Fruit fly (Drosophila melanogaster) whole organism, embryonic: Measurements from ENCODE around the gene CG8564.

Experiments
- BEAF-32 ChIP-seq: fragments of 200-800 bp; sonication (Bioruptor generic); optimal IDR thresholded peaks from 3 replicates; lab custom pipeline; 2017; ENCODE audit warnings: missing biosample characterization, missing genetic modification characterization, mild to moderate bottlenecking, moderate library complexity, missing genetic modification reagents
- CG10543 ChIP-seq: fragments of 200-800 bp; sonication (Bioruptor generic); optimal IDR thresholded peaks from 3 replicates; lab custom pipeline; 2017; ENCODE audit warnings: missing biosample characterization, mild to moderate bottlenecking, missing genetic modification characterization, moderate library complexity
- CG11695 ChIP-seq: fragments of 200-800 bp; sonication (Bioruptor generic); IDR thresholded peaks from 3 replicates; pipeline ENCODE4 v1.3.6; 2022; ENCODE audit warnings: missing biosample characterization, missing genetic modification characterization
- CG11696 ChIP-seq: fragments of 200-800 bp; sonication (Bioruptor generic); IDR thresholded peaks from 2 replicates; pipeline ENCODE4 v1.3.6; 2022; ENCODE audit warnings: missing biosample characterization, missing genetic modification characterization
- CG12219 ChIP-seq: fragments of 200-800 bp; sonication (Bioruptor generic); optimal IDR thresholded peaks from 3 replicates; lab custom pipeline; 2018; ENCODE audit warnings: missing biosample characterization, mild to moderate bottlenecking, missing genetic modification characterization
- CG1233 ChIP-seq: fragments of 200-800 bp; sonication (Bioruptor generic); optimal IDR thresholded peaks from 4 replicates; lab custom pipeline; 2018; ENCODE audit warnings: missing biosample characterization, mild to moderate bottlenecking, missing genetic modification characterization
- CG13424 ChIP-seq: fragments of 200-800 bp; sonication (Bioruptor generic); optimal IDR thresholded peaks from 2 replicates; lab custom pipeline; 2019; ENCODE audit warnings: missing biosample characterization, mild to moderate bottlenecking, missing genetic modification characterization, moderate library complexity
- CG13624 ChIP-seq: fragments of 200-800 bp; sonication (Bioruptor generic); optimal IDR thresholded peaks from 2 replicates; lab custom pipeline; 2016; ENCODE audit warnings: missing biosample characterization, missing genetic modification characterization
- CG13775 ChIP-seq: fragments of 200-800 bp; sonication (Bioruptor generic); optimal IDR thresholded peaks from 3 replicates; lab custom pipeline; 2017; ENCODE audit warnings: missing biosample characterization, mild to moderate bottlenecking, missing genetic modification characterization
- CG15601 ChIP-seq: fragments of 200-800 bp; sonication (Bioruptor generic); optimal IDR thresholded peaks from 3 replicates; lab custom pipeline; 2019; ENCODE audit warnings: missing biosample characterization, mild to moderate bottlenecking, missing genetic modification characterization, moderate library complexity
- CG17359 ChIP-seq: fragments of 200-800 bp; sonication (Bioruptor generic); optimal IDR thresholded peaks from 3 replicates; lab custom pipeline; 2018; ENCODE audit warnings: missing biosample characterization, mild to moderate bottlenecking, missing genetic modification characterization, moderate library complexity
- CG2202 ChIP-seq: fragments of 200-800 bp; sonication (Bioruptor generic); optimal IDR thresholded peaks from 2 replicates; lab custom pipeline; 2018; ENCODE audit warnings: missing biosample characterization, mild to moderate bottlenecking, missing genetic modification characterization
- CG31365 ChIP-seq: fragments of 200-800 bp; sonication (Bioruptor generic); optimal IDR thresholded peaks from 2 replicates; lab custom pipeline; 2018; ENCODE audit warnings: missing biosample characterization, mild to moderate bottlenecking, missing genetic modification characterization
- CG34376 ChIP-seq: fragments of 200-800 bp; sonication (Bioruptor generic); optimal IDR thresholded peaks from 2 replicates; lab custom pipeline; 2018; ENCODE audit warnings: missing biosample characterization, mild to moderate bottlenecking, missing genetic modification characterization
- CG4282 ChIP-seq: fragments of 200-800 bp; sonication (Bioruptor generic); optimal IDR thresholded peaks from 2 replicates; lab custom pipeline; 2016; ENCODE audit warnings: missing biosample characterization, missing genetic modification characterization
- CG4617 ChIP-seq: fragments of 200-800 bp; sonication (Bioruptor generic); optimal IDR thresholded peaks from 3 replicates; lab custom pipeline; 2016; ENCODE audit warnings: missing biosample characterization, missing genetic modification characterization, borderline replicate concordance
- CG7556 ChIP-seq: fragments of 200-800 bp; sonication (Bioruptor generic); optimal IDR thresholded peaks from 2 replicates; lab custom pipeline; 2017; ENCODE audit warnings: missing biosample characterization, mild to moderate bottlenecking, missing genetic modification characterization
- CG7745 ChIP-seq: fragments of 200-800 bp; sonication (Bioruptor generic); optimal IDR thresholded peaks from 2 replicates; lab custom pipeline; 2018; ENCODE audit warnings: missing biosample characterization, mild to moderate bottlenecking, missing genetic modification characterization, moderate library complexity
- CG8281 ChIP-seq: fragments of 200-800 bp; sonication (Bioruptor generic); optimal IDR thresholded peaks from 2 replicates; lab custom pipeline; 2018; ENCODE audit warnings: missing biosample characterization, mild to moderate bottlenecking, missing genetic modification characterization, moderate library complexity
- CG8388 ChIP-seq: fragments of 200-800 bp; sonication (Bioruptor generic); optimal IDR thresholded peaks from 2 replicates; lab custom pipeline; 2019; ENCODE audit warnings: missing biosample characterization, mild to moderate bottlenecking, missing genetic modification characterization, moderate library complexity
- D19A ChIP-seq: fragments of 200-800 bp; optimal IDR thresholded peaks from 3 replicates; lab custom pipeline; 2019; ENCODE audit warnings: missing biosample characterization, mild to moderate bottlenecking, missing genetic modification characterization, moderate library complexity
- ERR ChIP-seq: fragments of 200-800 bp; sonication (Bioruptor generic); optimal IDR thresholded peaks from 2 replicates; lab custom pipeline; 2016; ENCODE audit warnings: missing biosample characterization, missing genetic modification characterization
- Fer1 ChIP-seq: fragments of 200-800 bp; sonication (Bioruptor generic); optimal IDR thresholded peaks from 2 replicates; lab custom pipeline; 2017; ENCODE audit warnings: missing biosample characterization, mild to moderate bottlenecking, missing genetic modification characterization
- HHEX ChIP-seq: fragments of 200-800 bp; sonication (Bioruptor generic); optimal IDR thresholded peaks from 3 replicates; lab custom pipeline; 2017; ENCODE audit warnings: missing biosample characterization, mild to moderate bottlenecking, missing genetic modification characterization, missing genetic modification reagents
- Hmr ChIP-seq: fragments of 200-800 bp; sonication (Bioruptor generic); optimal IDR thresholded peaks from 3 replicates; lab custom pipeline; 2017; ENCODE audit warnings: mild to moderate bottlenecking, missing biosample characterization, missing genetic modification reagents, missing genetic modification characterization
- Mad ChIP-seq: fragments of 200-800 bp; sonication (Bioruptor generic); optimal IDR thresholded peaks from 2 replicates; lab custom pipeline; 2016; ENCODE audit warnings: missing biosample characterization, missing genetic modification characterization
- Poxn ChIP-seq: fragments of 200-800 bp; sonication (Bioruptor generic); IDR thresholded peaks from 2 replicates; pipeline ENCODE4 v1.3.6; 2022; ENCODE audit warnings: missing biosample characterization, missing genetic modification characterization
- Spps ChIP-seq: fragments of 200-800 bp; sonication (Bioruptor generic); optimal IDR thresholded peaks from 2 replicates; lab custom pipeline; 2018; ENCODE audit warnings: missing biosample characterization, mild to moderate bottlenecking, missing genetic modification characterization
- Stat92E ChIP-seq, 3 experiments: fragments of >200 bp in 2 of 3; fragments of 200-800 bp in 1 of 3; sonication (Bioruptor generic) in 1 of 3; optimal IDR thresholded peaks; 2 replicates each; lab custom pipeline; 2017 to 2019; ENCODE audit warnings: missing biosample characterization in 3 of 3, missing genetic modification characterization in 3 of 3, mild to moderate bottlenecking in 1 of 3, moderate library complexity in 1 of 3
- chinmo ChIP-seq: fragments of 200-800 bp; sonication (Bioruptor generic); IDR thresholded peaks from 4 replicates; pipeline ENCODE4 v1.3.6; 2022; ENCODE audit warnings: missing biosample characterization, missing genetic modification characterization; ENCODE audit not compliant: partially characterized antibody
- corto ChIP-seq: fragments of 200-800 bp; sonication (Bioruptor generic); optimal IDR thresholded peaks from 2 replicates; lab custom pipeline; 2016; ENCODE audit warnings: missing biosample characterization, mild to moderate bottlenecking, missing genetic modification characterization, moderate library complexity
- eve ChIP-seq, 2 experiments: fragments of >200 bp; optimal IDR thresholded peaks; 2 replicates each; lab custom pipeline; 2017; ENCODE audit warnings: missing biosample characterization in 2 of 2, missing genetic modification characterization in 2 of 2
- exex ChIP-seq: fragments of 200-800 bp; sonication (Bioruptor generic); optimal IDR thresholded peaks from 4 replicates; lab custom pipeline; 2018; ENCODE audit warnings: missing biosample characterization, mild to moderate bottlenecking, missing genetic modification characterization, moderate library complexity
- grn ChIP-seq: fragments of 200-800 bp; sonication (Bioruptor generic); optimal IDR thresholded peaks from 3 replicates; lab custom pipeline; 2017; ENCODE audit warnings: missing biosample characterization, missing genetic modification characterization
- gsb ChIP-seq: fragments of 200-800 bp; sonication (Bioruptor generic); IDR thresholded peaks from 2 replicates; pipeline ENCODE4 v1.3.6; 2022; ENCODE audit warnings: missing biosample characterization, missing genetic modification characterization
- gsb-n ChIP-seq: fragments of 200-800 bp; sonication (Bioruptor generic); optimal IDR thresholded peaks from 3 replicates; lab custom pipeline; 2018; ENCODE audit warnings: missing biosample characterization, mild to moderate bottlenecking, missing genetic modification characterization
- lab ChIP-seq: fragments of 200-800 bp; sonication (Bioruptor generic); optimal IDR thresholded peaks from 3 replicates; lab custom pipeline; 2017; ENCODE audit warnings: missing biosample characterization, missing genetic modification characterization, mild to moderate bottlenecking, moderate library complexity, missing genetic modification reagents
- luna ChIP-seq: fragments of 200-800 bp; sonication (Bioruptor generic); optimal IDR thresholded peaks from 2 replicates; lab custom pipeline; 2016; ENCODE audit warnings: missing biosample characterization, missing genetic modification characterization
- mirr ChIP-seq: fragments of 200-800 bp; sonication (Bioruptor generic); optimal IDR thresholded peaks from 3 replicates; lab custom pipeline; 2018; ENCODE audit warnings: missing biosample characterization, mild to moderate bottlenecking, missing genetic modification characterization
- onecut ChIP-seq: fragments of 200-800 bp; sonication (Bioruptor generic); IDR thresholded peaks from 2 replicates; pipeline ENCODE4 v1.3.6; 2022; ENCODE audit warnings: missing biosample characterization, missing genetic modification characterization
- pb ChIP-seq: fragments of 200-800 bp; sonication (Bioruptor generic); optimal IDR thresholded peaks from 3 replicates; lab custom pipeline; 2016; ENCODE audit warnings: missing biosample characterization, missing genetic modification characterization
- psq ChIP-seq: fragments of 200-800 bp; sonication (Bioruptor generic); optimal IDR thresholded peaks from 2 replicates; lab custom pipeline; 2017; ENCODE audit warnings: missing biosample characterization, missing genetic modification characterization
- pum ChIP-seq: fragments of 200-800 bp; sonication (Bioruptor generic); optimal IDR thresholded peaks from 2 replicates; lab custom pipeline; 2016; ENCODE audit warnings: missing biosample characterization, missing genetic modification characterization
- rib ChIP-seq: fragments of 200-800 bp; sonication (Bioruptor generic); IDR thresholded peaks from 2 replicates; pipeline ENCODE4 v1.3.6; 2022; ENCODE audit warnings: missing biosample characterization, missing genetic modification characterization
- salm ChIP-seq: fragments of 200-800 bp; sonication (Bioruptor generic); optimal IDR thresholded peaks from 2 replicates; lab custom pipeline; 2018; ENCODE audit warnings: missing biosample characterization, mild to moderate bottlenecking, missing genetic modification characterization
- sens ChIP-seq: fragments of 200-800 bp; sonication (Bioruptor generic); peaks from one replicate; lab custom pipeline; 2016; ENCODE audit warnings: missing biosample characterization, missing genetic modification characterization
- slbo ChIP-seq: fragments of 200-800 bp; sonication (Bioruptor generic); IDR thresholded peaks from 2 replicates; pipeline ENCODE4 v1.3.6; 2022; ENCODE audit warnings: missing biosample characterization, missing genetic modification characterization
- sob ChIP-seq: fragments of 200-800 bp; sonication (Bioruptor generic); IDR thresholded peaks from 2 replicates; pipeline ENCODE4 v1.3.6; 2022; ENCODE audit warnings: missing biosample characterization, missing genetic modification characterization
- zen2 ChIP-seq: fragments of 200-800 bp; sonication (Bioruptor generic); IDR thresholded peaks from 3 replicates; pipeline ENCODE4 v1.3.6; 2022; ENCODE audit warnings: missing biosample characterization, missing genetic modification characterization; ENCODE audit not compliant: partially characterized antibody

Gene CG8564

dm6 chr3L:7356386-7357117 lies 31.2 kb downstream of the CG8564 start, which contains the start of gene CTCF (continued):
- TF ChIP-seq CG17359 (tag; lab: Kevin White, UChicago) = peak; percentile 34
- TF ChIP-seq Fer1 (GFP tag; lab: Kevin White, UChicago) = peak; percentile 62
- TF ChIP-seq CG11695 (GFP tag; lab: Robert Waterston, UW) = no peak
- no peak for TF ChIP-seq corto (GFP tag; lab: Kevin White, UChicago)
- peak; percentile 40 for TF ChIP-seq pb (GFP tag; lab: Kevin White, UChicago)
- TF ChIP-seq CG34376 (GFP tag; lab: Kevin White, UChicago) = peak; percentile 85
- peak; percentile 9 for TF ChIP-seq lab (GFP tag; lab: Kevin White, UChicago)
- no peak for TF ChIP-seq CG7745 (tag; lab: Kevin White, UChicago)
- peak; percentile 74 for TF ChIP-seq exex (tag; lab: Kevin White, UChicago)
- no peak for TF ChIP-seq HHEX (GFP tag; lab: Kevin White, UChicago)
- no peak for TF ChIP-seq Poxn (GFP tag; lab: Robert Waterston, UW)
- peak; percentile 85 for TF ChIP-seq BEAF-32 (GFP tag; lab: Kevin White, UChicago)
- no peak; the same call in 1 of the 2 replicates for TF ChIP-seq slbo (GFP tag; lab: Robert Waterston, UW)
- TF ChIP-seq eve (GFP tag; optimal IDR thresholded peaks at IDR 0.05; lab: Kevin White, UChicago) = no peak
- TF ChIP-seq grn (GFP tag; lab: Kevin White, UChicago) = peak; percentile 53
- TF ChIP-seq onecut (GFP tag; lab: Robert Waterston, UW) = peak; percentile 89
- no peak for TF ChIP-seq CG31365 (tag; lab: Kevin White, UChicago)
- TF ChIP-seq luna (GFP tag; lab: Kevin White, UChicago) = no peak
- TF ChIP-seq chinmo (GFP tag; lab: Robert Waterston, UW) = 0 out of 4 replicates have a peak, but pooled peaks have one; percentile 50
- TF ChIP-seq gsb (GFP tag; lab: Robert Waterston, UW) = no peak
- peak; percentile 56 for TF ChIP-seq mirr
- TF ChIP-seq CG10543 (GFP tag; lab: Kevin White, UChicago) = no peak
- peak; percentile 14 for TF ChIP-seq pum (GFP tag; lab: Kevin White, UChicago)
- no peak for TF ChIP-seq CG8388 (GFP tag; lab: Kevin White, UChicago)
- TF ChIP-seq CG4282 (GFP tag; lab: Kevin White, UChicago) = no peak
- no peak for TF ChIP-seq CG12219 (GFP tag; lab: Kevin White, UChicago)
- no peak for TF ChIP-seq ERR (GFP tag; lab: Kevin White, UChicago)
- no peak for TF ChIP-seq CG2202 (tag; lab: Kevin White, UChicago)
- no peak for TF ChIP-seq psq (GFP tag; lab: Kevin White, UChicago)
- peak; percentile 45 for TF ChIP-seq CG13624 (GFP tag; lab: Kevin White, UChicago)
- peak; percentile 38 for TF ChIP-seq CG1233 (GFP tag; lab: Kevin White, UChicago)
- no peak for TF ChIP-seq CG8281
- TF ChIP-seq salm (tag; lab: Kevin White, UChicago) = peak; percentile 5
- peak; percentile 17 for TF ChIP-seq Mad (GFP tag; lab: Kevin White, UChicago)
- peak; percentile 37; the same call in 1 of the 3 replicates for TF ChIP-seq zen2 (GFP tag; lab: Robert Waterston, UW)
- peak; percentile 87 for TF ChIP-seq gsb-n (tag; lab: Kevin White, UChicago)
- TF ChIP-seq CG7556 (GFP tag; lab: Kevin White, UChicago) = no peak
- no peak for TF ChIP-seq sob (GFP tag; lab: Robert Waterston, UW)
- no peak for TF ChIP-seq rib
- TF ChIP-seq D19A (tag; lab: Kevin White, UChicago) = peak; percentile 41
- no peak for TF ChIP-seq CG11696 (GFP tag; lab: Robert Waterston, UW)
- peak; percentile 18 for TF ChIP-seq CG13424
- no peak for TF ChIP-seq Hmr (GFP tag; lab: Kevin White, UChicago)
- TF ChIP-seq CG4617 (GFP tag; lab: Kevin White, UChicago) = peak; percentile 94
- TF ChIP-seq CG15601 (tag; lab: Kevin White, UChicago) = peak; percentile 34
- TF ChIP-seq Spps (tag; lab: Kevin White, UChicago) = no peak
- peak in 1 of 3 experiments; percentile 9 for TF ChIP-seq Stat92E (GFP tag; optimal IDR thresholded peaks at IDR 0.05; lab: Kevin White, UChicago)
- TF ChIP-seq CG13775 (GFP tag; lab: Kevin White, UChicago) = peak; percentile 37
- peak; percentile 87 for TF ChIP-seq sens (GFP tag; lab: Kevin White, UChicago)
